Worm (Caenorhabditis elegans) whole organism, late embryonic: ENCODE data around the gene T26C11.9.

Experiments used
- C08G9.2 ChIP-seq: sonication (generic microtip); optimal IDR thresholded peaks from 2 replicates; lab custom pipeline; 2016; ENCODE audit warnings: mild to moderate bottlenecking, missing genetic modification characterization, moderate library complexity, missing compliant biosample characterization
- F13H6.1 ChIP-seq: sonication (generic microtip); optimal IDR thresholded peaks from 2 replicates; lab custom pipeline; 2016; ENCODE audit warnings: missing genetic modification characterization, missing compliant biosample characterization
- K02D7.2 ChIP-seq: sonication (generic microtip); optimal IDR thresholded peaks from 2 replicates; lab custom pipeline; 2017; ENCODE audit warnings: mild to moderate bottlenecking, missing genetic modification characterization, missing compliant biosample characterization
- T23F11.4 ChIP-seq: fragments of 200-800 bp; sonication (Bioruptor generic); optimal IDR thresholded peaks from 2 replicates; lab custom pipeline; 2018; ENCODE audit warnings: mild to moderate bottlenecking, missing genetic modification characterization, missing compliant biosample characterization
- Y22D7AL.16 ChIP-seq: sonication (generic microtip); optimal IDR thresholded peaks from 2 replicates; lab custom pipeline; 2016; ENCODE audit warnings: missing genetic modification characterization, missing compliant biosample characterization
- ceh-14 ChIP-seq: sonication (generic microtip); optimal IDR thresholded peaks from 2 replicates; lab custom pipeline; 2016; ENCODE audit warnings: missing genotype, missing genetic modification characterization, missing compliant biosample characterization
- ceh-18 ChIP-seq: sonication (generic microtip); optimal IDR thresholded peaks from 2 replicates; lab custom pipeline; 2016; ENCODE audit warnings: missing genetic modification characterization, missing compliant biosample characterization
- ceh-19 ChIP-seq: fragments of 200-800 bp; sonication (Bioruptor generic); optimal IDR thresholded peaks from 2 replicates; lab custom pipeline; 2018; ENCODE audit warnings: mild to moderate bottlenecking, missing genetic modification characterization, missing compliant biosample characterization
- ceh-2 ChIP-seq: sonication (generic microtip); optimal IDR thresholded peaks from 2 replicates; lab custom pipeline; 2016; ENCODE audit warnings: missing genotype, missing genetic modification characterization, missing compliant biosample characterization
- ceh-22 ChIP-seq: sonication (generic microtip); optimal IDR thresholded peaks from 2 replicates; lab custom pipeline; 2017; ENCODE audit warnings: missing biosample characterization, missing genetic modification characterization
- ceh-30 ChIP-seq: fragments of 150-350 bp; optimal IDR thresholded peaks from 2 replicates; lab custom pipeline; 2014; ENCODE audit warnings: missing biosample characterization, missing genetic modification characterization
- ceh-31 ChIP-seq: sonication (generic microtip); optimal IDR thresholded peaks from 2 replicates; lab custom pipeline; 2016; ENCODE audit warnings: missing genetic modification characterization, missing compliant biosample characterization
- ceh-34 ChIP-seq: sonication (generic microtip); optimal IDR thresholded peaks from 2 replicates; lab custom pipeline; 2016; ENCODE audit warnings: mild to moderate bottlenecking, missing genetic modification characterization, missing compliant biosample characterization
- ceh-45 ChIP-seq: fragments of 200-800 bp; sonication (Bioruptor generic); IDR thresholded peaks from 2 replicates; pipeline ENCODE4 v1.3.6; 2022; ENCODE audit warnings: missing genetic modification reagents, missing genetic modification characterization, missing compliant biosample characterization
- ceh-48 ChIP-seq: sonication (generic microtip); optimal IDR thresholded peaks from 2 replicates; lab custom pipeline; 2016; ENCODE audit warnings: missing genetic modification characterization, inconsistent platforms, missing compliant biosample characterization
- ceh-6 ChIP-seq: fragments of 200-800 bp; sonication (Bioruptor generic); optimal IDR thresholded peaks from 2 replicates; lab custom pipeline; 2018; ENCODE audit warnings: mild to moderate bottlenecking, missing genetic modification characterization, missing compliant biosample characterization
- che-1 ChIP-seq: sonication (generic microtip); optimal IDR thresholded peaks from 2 replicates; lab custom pipeline; 2016; ENCODE audit warnings: mild to moderate bottlenecking, missing genetic modification characterization, missing compliant biosample characterization
- dmd-4 ChIP-seq: sonication (generic microtip); optimal IDR thresholded peaks from 2 replicates; lab custom pipeline; 2016; ENCODE audit warnings: borderline replicate concordance, missing genetic modification characterization, missing compliant biosample characterization
- elt-2 ChIP-seq: sonication (generic microtip); optimal IDR thresholded peaks from 2 replicates; lab custom pipeline; 2016; ENCODE audit warnings: missing genetic modification reagents, missing genetic modification characterization, missing compliant biosample characterization
- elt-4 ChIP-seq: sonication (generic microtip); optimal IDR thresholded peaks from 2 replicates; lab custom pipeline; 2016; ENCODE audit warnings: missing genetic modification characterization, missing compliant biosample characterization
- ets-4 ChIP-seq: sonication (generic microtip); optimal IDR thresholded peaks from 2 replicates; lab custom pipeline; 2016; ENCODE audit warnings: missing genetic modification characterization, missing compliant biosample characterization
- fax-1 ChIP-seq: sonication (generic microtip); optimal IDR thresholded peaks from 2 replicates; lab custom pipeline; 2016; ENCODE audit warnings: missing genotype, missing genetic modification characterization, missing compliant biosample characterization
- fkh-10 ChIP-seq: fragments of 150-350 bp; optimal IDR thresholded peaks from 2 replicates; lab custom pipeline; 2014; ENCODE audit warnings: missing biosample characterization, missing genetic modification reagents, missing genetic modification characterization
- fkh-6 ChIP-seq: sonication (generic microtip); optimal IDR thresholded peaks from 2 replicates; lab custom pipeline; 2016; ENCODE audit warnings: missing genetic modification characterization, missing compliant biosample characterization
- hlh-13 ChIP-seq: fragments of 200-800 bp; sonication (Bioruptor generic); optimal IDR thresholded peaks from 2 replicates; lab custom pipeline; 2018; ENCODE audit warnings: mild to moderate bottlenecking, missing genetic modification characterization, missing compliant biosample characterization
- hlh-6 ChIP-seq: sonication (generic microtip); optimal IDR thresholded peaks from 2 replicates; lab custom pipeline; 2016; ENCODE audit warnings: missing genotype, missing genetic modification characterization, missing compliant biosample characterization
- lim-6 ChIP-seq: sonication (generic microtip); optimal IDR thresholded peaks from 2 replicates; lab custom pipeline; 2016; ENCODE audit warnings: missing genetic modification characterization, missing compliant biosample characterization
- lin-11 ChIP-seq: fragments of 200-800 bp; sonication (Bioruptor generic); optimal IDR thresholded peaks from 2 replicates; lab custom pipeline; 2018; ENCODE audit warnings: mild to moderate bottlenecking, missing genetic modification characterization, missing compliant biosample characterization
- madf-2 ChIP-seq: sonication (generic microtip); optimal IDR thresholded peaks from 2 replicates; lab custom pipeline; 2017; ENCODE audit warnings: missing genetic modification characterization, missing compliant biosample characterization
- mec-3 ChIP-seq: sonication (generic microtip); optimal IDR thresholded peaks from 2 replicates; lab custom pipeline; 2016; ENCODE audit warnings: borderline replicate concordance, missing genetic modification characterization, missing compliant biosample characterization
- nfya-1 ChIP-seq: sonication (generic microtip); optimal IDR thresholded peaks from 2 replicates; lab custom pipeline; 2017; ENCODE audit warnings: missing genetic modification characterization, mild to moderate bottlenecking, missing compliant biosample characterization, antibody characterized with exemption, moderate library complexity
- nhr-11 ChIP-seq: fragments of 150-350 bp; optimal IDR thresholded peaks from 2 replicates; lab custom pipeline; 2014; ENCODE audit warnings: missing biosample characterization, missing genetic modification characterization
- npax-4 ChIP-seq: sonication (generic microtip); optimal IDR thresholded peaks from 2 replicates; lab custom pipeline; 2016; ENCODE audit warnings: missing genetic modification characterization, missing compliant biosample characterization
- odd-2 ChIP-seq: sonication (generic microtip); optimal IDR thresholded peaks from 2 replicates; lab custom pipeline; 2017; ENCODE audit warnings: antibody characterized with exemption, mild to moderate bottlenecking, missing genetic modification characterization, missing compliant biosample characterization
- pag-3 ChIP-seq: sonication (generic microtip); optimal IDR thresholded peaks from 2 replicates; lab custom pipeline; 2016; ENCODE audit warnings: missing compliant biosample characterization, missing genetic modification characterization, borderline replicate concordance
- pat-9 ChIP-seq: fragments of 200-800 bp; sonication (Bioruptor generic); optimal IDR thresholded peaks from 2 replicates; lab custom pipeline; 2018; ENCODE audit warnings: mild to moderate bottlenecking, missing genetic modification characterization, moderate library complexity, missing compliant biosample characterization
- pax-1 ChIP-seq: fragments of 150-350 bp; optimal IDR thresholded peaks from 2 replicates; lab custom pipeline; 2014; ENCODE audit warnings: missing biosample characterization, missing genetic modification characterization
- pha-4 ChIP-seq: fragments of 150-350 bp; optimal IDR thresholded peaks from 2 replicates; lab custom pipeline; 2018; ENCODE audit warnings: missing biosample characterization, missing genetic modification reagents, missing genetic modification characterization
- pqm-1 ChIP-seq: sonication (generic microtip); optimal IDR thresholded peaks from 2 replicates; lab custom pipeline; 2016; ENCODE audit warnings: missing genetic modification characterization, missing compliant biosample characterization
- pros-1 ChIP-seq: fragments of 150-350 bp; optimal IDR thresholded peaks from 2 replicates; lab custom pipeline; 2014; ENCODE audit warnings: missing biosample characterization, missing genetic modification reagents, missing genetic modification characterization
- rnt-1 ChIP-seq: sonication (generic microtip); optimal IDR thresholded peaks from 2 replicates; lab custom pipeline; 2016; ENCODE audit warnings: missing genetic modification characterization, missing compliant biosample characterization
- sox-2 ChIP-seq: fragments of 200-800 bp; sonication (Bioruptor generic); IDR thresholded peaks from 2 replicates; pipeline ENCODE4 v1.3.6; 2022; ENCODE audit warnings: missing genetic modification reagents, missing genetic modification characterization, missing compliant biosample characterization
- syd-9 ChIP-seq: sonication (generic microtip); optimal IDR thresholded peaks from 2 replicates; lab custom pipeline; 2016; ENCODE audit warnings: mild to moderate bottlenecking, missing genetic modification characterization, moderate library complexity, missing compliant biosample characterization
- tbx-2 ChIP-seq: sonication (generic microtip); optimal IDR thresholded peaks from 2 replicates; lab custom pipeline; 2016; ENCODE audit warnings: missing genetic modification characterization, missing compliant biosample characterization
- tbx-7 ChIP-seq: sonication (generic microtip); optimal IDR thresholded peaks from 2 replicates; lab custom pipeline; 2016; ENCODE audit warnings: missing genotype, missing genetic modification characterization, missing compliant biosample characterization
- unc-42 ChIP-seq: sonication (generic microtip); optimal IDR thresholded peaks from 2 replicates; lab custom pipeline; 2016; ENCODE audit warnings: missing genotype, missing genetic modification characterization, missing compliant biosample characterization
- unc-55 ChIP-seq: sonication (generic microtip); optimal IDR thresholded peaks from 2 replicates; lab custom pipeline; 2017; ENCODE audit warnings: missing biosample characterization, missing genetic modification reagents, missing genetic modification characterization
- unc-86 ChIP-seq: sonication (generic microtip); optimal IDR thresholded peaks from 2 replicates; lab custom pipeline; 2016; ENCODE audit warnings: missing genetic modification characterization, missing compliant biosample characterization
- zip-5 ChIP-seq: sonication (generic microtip); optimal IDR thresholded peaks from 2 replicates; lab custom pipeline; 2016; ENCODE audit warnings: missing genetic modification characterization, missing compliant biosample characterization

T26C11.9 gene

DNA sequence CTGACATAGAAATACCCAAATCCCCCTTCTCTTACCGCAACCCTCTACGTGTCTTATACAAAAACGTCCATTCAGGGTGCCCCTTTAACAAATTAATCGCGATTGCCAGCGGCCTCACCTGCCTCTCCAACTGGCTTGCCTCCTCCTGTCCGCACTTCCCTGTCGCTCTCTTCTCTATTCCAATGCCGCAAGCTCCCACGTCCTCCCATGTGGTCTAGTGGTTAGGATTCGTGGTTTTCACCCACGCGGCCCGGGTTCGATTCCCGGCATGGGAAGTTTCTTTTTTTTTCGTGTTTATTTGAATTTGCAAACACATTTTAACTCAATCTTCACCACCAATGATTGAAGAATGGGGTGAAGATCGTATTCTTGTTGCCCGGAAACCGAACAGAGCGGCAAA lies 5.0 kb upstream of the T26C11.9 start (continued):
- TF ChIP-seq pros-1 (tag; lab: Kevin White, UChicago) (no peak), elt-2 (peak; percentile 85), pax-1 (tag; lab: Kevin White, UChicago) (no peak), che-1 (tag; lab: Kevin White, UChicago) (peak; percentile 75), hlh-13 (GFP tag; lab: Kevin White, UChicago) (peak; percentile 65), T23F11.4 (GFP tag; lab: Kevin White, UChicago) (peak; percentile 49), nhr-11 (tag; lab: Kevin White, UChicago) (no peak), Y22D7AL.16 (tag; lab: Kevin White, UChicago) (no peak), pag-3 (tag; lab: Kevin White, UChicago) (peak; percentile 48), ceh-30 (tag; lab: Kevin White, UChicago) (no peak), ceh-6 (GFP tag; lab: Kevin White, UChicago) (peak; percentile 74), unc-42 (peak; percentile 5), odd-2 (tag; lab: Kevin White, UChicago) (no peak), ceh-22 (tag; lab: Kevin White, UChicago) (no peak), ceh-19 (GFP tag; lab: Kevin White, UChicago) (peak; percentile 67), lin-11 (tag; lab: Kevin White, UChicago) (peak; percentile 62), ceh-14 (peak; percentile 60), fkh-6 (tag; lab: Kevin White, UChicago) (peak; percentile 82), ceh-48 (tag; lab: Kevin White, UChicago) (peak; percentile 49), fax-1 (tag; lab: Kevin White, UChicago) (peak; percentile 64), unc-86 (tag; lab: Kevin White, UChicago) (peak; percentile 53), sox-2 (GFP tag; lab: Robert Waterston, UW) (peak; percentile 74), mec-3 (tag; lab: Kevin White, UChicago) (peak; percentile 32), ets-4 (tag; lab: Kevin White, UChicago) (no peak), ceh-2 (tag; lab: Kevin White, UChicago) (peak; percentile 64), ceh-34 (tag; lab: Kevin White, UChicago) (peak; percentile 85), hlh-6 (tag; lab: Kevin White, UChicago) (peak; percentile 88), dmd-4 (tag; lab: Kevin White, UChicago) (no peak), tbx-7 (tag; lab: Kevin White, UChicago) (peak; percentile 37), ceh-31 (tag; lab: Kevin White, UChicago) (peak; percentile 82), ceh-45 (GFP tag; lab: Robert Waterston, UW) (peak; percentile 64; the same call in 1 of the 2 replicates), zip-5 (tag; lab: Kevin White, UChicago) (peak; percentile 35), K02D7.2 (peak; percentile 68), pha-4 (no peak), rnt-1 (peak; percentile 85), F13H6.1 (tag; lab: Kevin White, UChicago) (peak; percentile 56), syd-9 (peak; percentile 65), nfya-1 (tag; lab: Kevin White, UChicago) (peak; percentile 65), ceh-18 (tag; lab: Kevin White, UChicago) (peak; percentile 81), elt-4 (no peak)

DNA sequence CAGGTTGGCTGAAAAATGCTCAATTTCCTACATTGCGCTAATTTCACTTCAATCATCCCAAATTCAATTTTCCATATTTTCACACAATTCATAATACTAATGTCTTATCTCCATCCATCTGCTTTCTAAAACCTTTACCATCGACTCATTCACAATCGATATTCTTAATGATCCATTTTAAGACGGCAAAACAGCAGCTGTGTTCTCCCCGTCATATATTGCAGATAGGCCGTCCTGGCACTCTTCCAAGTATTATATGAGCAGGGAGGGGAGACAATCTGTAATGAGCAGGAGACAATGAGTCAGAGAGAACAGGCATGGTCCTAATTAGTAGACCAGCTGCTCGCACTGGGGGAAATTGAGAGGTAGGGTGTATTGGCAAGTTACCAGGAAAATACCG lies 4.1 kb upstream of the T26C11.9 start:
- no peak for TF ChIP-seq madf-2

DNA sequence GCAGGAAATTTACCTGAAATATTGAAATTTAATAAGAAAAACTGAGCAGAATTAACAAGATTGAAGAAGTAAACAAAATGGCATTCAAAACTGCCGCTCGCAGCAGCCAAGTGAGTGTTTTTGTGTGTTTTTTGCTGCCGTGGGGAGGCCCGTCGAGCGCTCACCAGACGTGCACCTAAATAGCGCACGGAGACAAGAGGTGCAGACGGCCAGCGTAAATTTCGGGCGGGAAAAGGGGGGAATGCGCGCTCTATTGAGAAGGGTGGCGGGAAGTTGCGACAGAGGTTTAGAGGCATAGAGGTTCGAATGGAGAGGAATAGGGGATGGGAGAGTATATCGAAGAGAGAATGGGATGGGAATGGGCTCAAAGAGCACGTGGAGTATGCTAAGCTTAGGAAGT lies 2.5 kb upstream of the T26C11.9 start, which contains the start of gene ceh-39:
TSS of gene ceh-39 (minus strand) at position 13 of the 400 bp plus-strand sequence.
- TF ChIP-seq ceh-18 (tag; lab: Kevin White, UChicago) (peak; percentile 65), pqm-1 (tag; lab: Kevin White, UChicago) (peak; percentile 22), madf-2 (no peak), pag-3 (tag; lab: Kevin White, UChicago) (no peak), tbx-2 (peak; percentile 66), unc-86 (tag; lab: Kevin White, UChicago) (no peak), mec-3 (tag; lab: Kevin White, UChicago) (no peak), pax-1 (tag; lab: Kevin White, UChicago) (no peak), pat-9 (tag; lab: Kevin White, UChicago) (no peak), ceh-14 (peak; percentile 16), unc-55 (GFP tag; lab: Kevin White, UChicago) (peak; percentile 55), C08G9.2 (tag; lab: Kevin White, UChicago) (peak; percentile 37), dmd-4 (tag; lab: Kevin White, UChicago) (no peak), fkh-10 (GFP tag; lab: Kevin White, UChicago) (peak; percentile 9), lim-6 (tag; lab: Kevin White, UChicago) (no peak), F13H6.1 (tag; lab: Kevin White, UChicago) (no peak), rnt-1 (no peak), npax-4 (no peak), pros-1 (tag; lab: Kevin White, UChicago) (no peak), ceh-48 (tag; lab: Kevin White, UChicago) (no peak), ceh-6 (GFP tag; lab: Kevin White, UChicago) (no peak)
